Fruit fly (Drosophila melanogaster): ENCODE results near the gene CG9040.

- TF ChIP-seq Fer1 (GFP tag; optimal IDR thresholded peaks at IDR 0.05) (no peak), wdn (GFP tag; IDR thresholded peaks at IDR 0.05) (no peak), CG13424 (tag; optimal IDR thresholded peaks at IDR 0.05) (no peak), eve (GFP tag; optimal IDR thresholded peaks at IDR 0.05) (no peak)
Observed at dm6 chr3L:13993233-13993741, 5.6 kb downstream of the CG9040 start, which contains the start of gene CG17364.
